Fruit fly (Drosophila melanogaster) S2 (cell line): ENCODE results near the gene Cht7.

Experiments used
- CG8478 ChIP-seq: fragments of >200 bp; optimal IDR thresholded peaks from 2 replicates; lab custom pipeline; 2018
- CTCF ChIP-seq, 2 experiments: fragments of >200 bp; optimal IDR thresholded peaks; 2 replicates each; lab custom pipeline; 2018

- TF ChIP-seq CG8478 (no peak), CTCF (optimal IDR thresholded peaks at IDR 0.05; lab: Kevin White, UChicago) (no peak)
Observed at dm6 chr3L:3083329-3084083, 23.3 kb downstream of the Cht7 start.
